Fruit fly (Drosophila melanogaster): Measurements from ENCODE around the gene Poxm.

Gene Poxm

DNA sequence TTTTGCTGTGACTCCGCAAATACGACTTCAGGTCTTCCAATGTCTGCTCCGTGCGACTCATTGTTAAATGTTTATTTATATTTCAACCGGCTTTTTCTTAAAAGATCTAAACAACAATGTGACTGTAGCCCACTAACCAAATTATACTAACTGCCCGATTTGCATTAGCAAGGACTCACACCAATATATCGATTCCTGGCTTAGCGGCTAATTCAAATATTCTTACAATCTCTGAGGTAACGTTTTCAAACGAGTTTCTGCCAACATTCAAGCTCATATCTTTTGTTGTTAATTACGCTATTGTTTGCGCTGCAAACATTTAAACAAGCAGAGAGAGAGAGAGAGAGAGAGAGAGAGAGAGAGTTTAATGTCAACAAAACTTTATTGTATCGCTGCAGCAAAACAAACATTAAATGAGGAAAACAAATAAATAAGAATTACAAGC, 25.1 kb downstream of the Poxm start, which contains the start of gene tex (continued):
- peak; percentile 79 for TF ChIP-seq trem (tag; optimal IDR thresholded peaks at IDR 0.05)
- TF ChIP-seq gsb (GFP tag; IDR thresholded peaks at IDR 0.05) = no peak
- TF ChIP-seq NfI (GFP tag; optimal IDR thresholded peaks at IDR 0.05) = no peak
- TF ChIP-seq CG13894 (tag; optimal IDR thresholded peaks at IDR 0.05) = no peak
- no peak for TF ChIP-seq E2f1 (GFP tag; IDR thresholded peaks at IDR 0.05)
- TF ChIP-seq CG16779 (GFP tag; IDR thresholded peaks at IDR 0.05) = no peak
- TF ChIP-seq pho (GFP tag; optimal IDR thresholded peaks at IDR 0.05) = no peak
- no peak for TF ChIP-seq Dip3 (GFP tag; optimal IDR thresholded peaks at IDR 0.05)
- TF ChIP-seq Fer3 (tag; optimal IDR thresholded peaks at IDR 0.05) = peak; percentile 18
- peak; percentile 51 for TF ChIP-seq amos (GFP tag; IDR thresholded peaks at IDR 0.05; ENCODE audit: partially characterized antibody)
- TF ChIP-seq ssp (GFP tag; IDR thresholded peaks at IDR 0.05) = no peak
- TF ChIP-seq GATAe (GFP tag; conservative IDR thresholded peaks at IDR 0.05) = no peak
- TF ChIP-seq CG9797 (GFP tag; optimal IDR thresholded peaks at IDR 0.05) = peak; percentile 74
- no peak for TF ChIP-seq CG4854 (GFP tag; optimal IDR thresholded peaks at IDR 0.05)
- no peak for TF ChIP-seq CG2129 (GFP tag; IDR thresholded peaks at IDR 0.05; ENCODE audit: partially characterized antibody)
- peak; percentile 30 for TF ChIP-seq D19A (tag; optimal IDR thresholded peaks at IDR 0.05)
- no peak for TF ChIP-seq fd3F (GFP tag; optimal IDR thresholded peaks at IDR 0.05)
- TF ChIP-seq CG13296 (GFP tag; optimal IDR thresholded peaks at IDR 0.05) = no peak
- TF ChIP-seq CG12391 (tag; optimal IDR thresholded peaks at IDR 0.05) = peak; percentile 27
- TF ChIP-seq seq (GFP tag; IDR thresholded peaks at IDR 0.05) = no peak
- TF ChIP-seq NC2β (GFP tag; optimal IDR thresholded peaks at IDR 0.05) = peak; percentile 12
- no peak for TF ChIP-seq CG9876 (GFP tag; optimal IDR thresholded peaks at IDR 0.05)
- TF ChIP-seq Sry-β (GFP tag; optimal IDR thresholded peaks at IDR 0.05) = peak; percentile 43
- TF ChIP-seq ind (GFP tag; optimal IDR thresholded peaks at IDR 0.05) = no peak
- no peak for TF ChIP-seq psq (GFP tag; optimal IDR thresholded peaks at IDR 0.05)
- TF ChIP-seq croc (GFP tag; conservative IDR thresholded peaks at IDR 0.05) = no peak
- TF ChIP-seq CG1024 (GFP tag; IDR thresholded peaks at IDR 0.05) = no peak
- TF ChIP-seq p53 (GFP tag; optimal IDR thresholded peaks at IDR 0.05) = no peak
- peak; percentile 64 for TF ChIP-seq CG17186 (GFP tag; optimal IDR thresholded peaks at IDR 0.05)
- no peak for TF ChIP-seq Meics (GFP tag; optimal IDR thresholded peaks at IDR 0.05)
- TF ChIP-seq chn (GFP tag; optimal IDR thresholded peaks at IDR 0.05) = no peak
- no peak for TF ChIP-seq CG10565 (GFP tag; optimal IDR thresholded peaks at IDR 0.05)
- no peak for TF ChIP-seq CG11456 (GFP tag; IDR thresholded peaks at IDR 0.05)
- peak; percentile 25 for TF ChIP-seq CG8089 (GFP tag; optimal IDR thresholded peaks at IDR 0.05)
- no peak for TF ChIP-seq Doc3 (GFP tag; IDR thresholded peaks at IDR 0.05; ENCODE audit: partially characterized antibody)
- TF ChIP-seq MTF-1 (GFP tag; optimal IDR thresholded peaks at IDR 0.05; ENCODE audit: borderline replicate concordance) = peak; percentile 74
- TF ChIP-seq dimm (GFP tag; IDR thresholded peaks at IDR 0.05) = no peak
- no peak for TF ChIP-seq CG12155 (GFP tag; optimal IDR thresholded peaks at IDR 0.05)
- peak; percentile 82 for TF ChIP-seq CG2875 (GFP tag; optimal IDR thresholded peaks at IDR 0.05)
- no peak for TF ChIP-seq NFAT (GFP tag; IDR thresholded peaks at IDR 0.05)
- TF ChIP-seq tll (GFP tag; optimal IDR thresholded peaks at IDR 0.05) = peak in 1 of 2 experiments; percentile 16
- no peak for TF ChIP-seq lab (GFP tag; optimal IDR thresholded peaks at IDR 0.05)
- peak; percentile 7 for TF ChIP-seq CoRest (tag; optimal IDR thresholded peaks at IDR 0.05)
- no peak for TF ChIP-seq dpn (GFP tag; optimal IDR thresholded peaks at IDR 0.05)
- TF ChIP-seq kay (GFP tag; optimal IDR thresholded peaks at IDR 0.05) = peak; percentile 8
- TF ChIP-seq CkIIα-i1 (GFP tag; IDR thresholded peaks at IDR 0.05) = no peak
- peak; percentile 73 for TF ChIP-seq CG33557 (GFP tag; optimal IDR thresholded peaks at IDR 0.05)
- TF ChIP-seq Camta (GFP tag; optimal IDR thresholded peaks at IDR 0.05) = no peak
- no peak for TF ChIP-seq ewg (GFP tag; optimal IDR thresholded peaks at IDR 0.05)
- no peak for TF ChIP-seq tin (GFP tag; optimal IDR thresholded peaks at IDR 0.05)
- no peak for TF ChIP-seq repo (GFP tag; optimal IDR thresholded peaks at IDR 0.05)
